Fruit fly (Drosophila melanogaster): ENCODE data around the gene CG15012.

DNA sequence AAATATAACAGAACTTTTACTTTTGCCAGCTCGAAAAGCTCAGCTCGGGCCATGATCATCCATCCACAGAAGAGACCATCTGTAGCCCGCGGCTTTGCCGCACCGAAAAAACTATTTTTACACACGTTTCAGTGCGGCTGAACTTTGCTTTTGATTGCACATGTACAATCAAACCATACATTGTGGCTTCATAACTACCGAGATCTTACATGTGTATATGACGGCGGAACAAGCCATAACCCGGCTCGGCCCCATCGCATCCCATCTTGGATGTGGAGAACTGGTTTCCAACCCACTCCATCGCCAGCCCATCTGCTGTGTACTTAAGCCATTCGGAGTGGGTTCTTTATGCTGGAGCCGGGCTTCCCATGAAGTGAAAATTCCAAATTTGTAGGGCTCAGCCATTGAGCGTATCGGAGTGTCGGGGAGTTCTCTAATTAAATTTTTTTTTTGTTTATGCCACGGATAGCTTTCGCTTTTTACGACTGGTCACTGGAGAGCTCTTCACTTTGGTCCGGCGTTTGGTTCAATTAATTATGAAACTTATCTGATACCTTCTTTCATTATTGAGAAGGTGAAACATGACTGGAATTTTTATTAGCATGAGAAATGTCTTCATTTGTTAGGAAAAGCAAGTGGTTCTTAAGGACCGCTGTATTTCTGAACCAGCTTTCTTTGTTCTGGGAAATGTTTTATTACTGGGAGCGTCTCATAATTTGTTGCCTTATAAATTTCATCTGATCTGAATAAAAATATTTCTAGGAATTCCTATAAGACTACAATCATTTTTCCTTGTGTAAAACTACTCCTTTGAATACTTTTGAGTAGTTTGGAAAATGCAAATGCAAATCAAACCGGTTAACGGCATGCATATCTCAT lies 20.9 kb downstream of the CG15012 start:
- TF ChIP-seq rn (GFP tag; IDR thresholded peaks at IDR 0.05) (no peak), CG9948 (tag; optimal IDR thresholded peaks at IDR 0.05) (peak; percentile 53), CG32121 (GFP tag; IDR thresholded peaks at IDR 0.05) (no peak), CG34367 (tag; optimal IDR thresholded peaks at IDR 0.05) (no peak), EcR (GFP tag; optimal IDR thresholded peaks at IDR 0.05) (peak; percentile 51), CG17806 (tag; optimal IDR thresholded peaks at IDR 0.05) (peak; percentile 33), CG4496 (GFP tag; IDR thresholded peaks at IDR 0.05) (0 out of 3 replicates have a peak, but pooled peaks have one; percentile 25), Pif1B (GFP tag; optimal IDR thresholded peaks at IDR 0.05) (no peak), CG8301 (tag; optimal IDR thresholded peaks at IDR 0.05) (peak; percentile 66), fd96Ca (GFP tag; IDR thresholded peaks at IDR 0.05) (no peak), Snoo (tag; optimal IDR thresholded peaks at IDR 0.05) (no peak), Pif1A (GFP tag; optimal IDR thresholded peaks at IDR 0.05) (no peak), D1 (tag; optimal IDR thresholded peaks at IDR 0.05) (peak; percentile 8)
